Worm (Caenorhabditis elegans) whole organism, L4 larva: ENCODE measurements around the gene mihp-2.

ENCODE experiments used
- dmd-8 ChIP-seq: fragments of 200-800 bp; sonication (Bioruptor generic); IDR thresholded peaks from 2 replicates; pipeline ENCODE4 v1.3.6; 2022; ENCODE audit warnings: missing genetic modification characterization, missing compliant biosample characterization
- egl-27 ChIP-seq: sonication (generic microtip); optimal IDR thresholded peaks from 3 replicates; lab custom pipeline; 2017; ENCODE audit warnings: missing biosample characterization, missing genetic modification reagents, missing genetic modification characterization
- fkh-10 ChIP-seq: fragments of 150-350 bp; optimal IDR thresholded peaks from 2 replicates; lab custom pipeline; 2014; ENCODE audit warnings: missing biosample characterization, missing genetic modification reagents, missing genetic modification characterization
- gei-8 ChIP-seq: fragments of 200-800 bp; sonication (Bioruptor generic); optimal IDR thresholded peaks from 2 replicates; lab custom pipeline; 2018; ENCODE audit warnings: mild to moderate bottlenecking, missing genetic modification characterization, missing compliant biosample characterization
- hlh-30 ChIP-seq: sonication (generic microtip); optimal IDR thresholded peaks from 2 replicates; lab custom pipeline; 2017; ENCODE audit warnings: antibody characterized with exemption, mild to moderate bottlenecking, missing genetic modification characterization, missing compliant biosample characterization; ENCODE audit not compliant: insufficient read depth
- lin-13 ChIP-seq: fragments of 150-350 bp; optimal IDR thresholded peaks from 2 replicates; lab custom pipeline; 2014; ENCODE audit warnings: missing biosample characterization, missing genetic modification reagents, missing genetic modification characterization
- lsy-2 ChIP-seq, 2 experiments: fragments of 150-350 bp in 1 of 2; sonication (generic microtip) in 1 of 2; optimal IDR thresholded peaks; 2 replicates each; lab custom pipeline; 2014 to 2017; ENCODE audit warnings: missing biosample characterization in 2 of 2, missing genetic modification characterization in 2 of 2
- mep-1 ChIP-seq: fragments of 150-350 bp; sonication (generic microtip); optimal IDR thresholded peaks from 3 replicates; lab custom pipeline; 2014; ENCODE audit warnings: missing biosample characterization, missing genetic modification characterization
- pqm-1 ChIP-seq: sonication (generic microtip); optimal IDR thresholded peaks from 2 replicates; lab custom pipeline; 2017; ENCODE audit warnings: missing biosample characterization, missing genetic modification characterization

- TF ChIP-seq egl-27 (tag; lab: Kevin White, UChicago) (no peak), dmd-8 (no peak), mep-1 (tag; lab: Kevin White, UChicago) (no peak), pqm-1 (no peak), lsy-2 (tag; optimal IDR thresholded peaks at IDR 0.05; lab: Kevin White, UChicago) (no peak), gei-8 (GFP tag; lab: Kevin White, UChicago) (no peak), fkh-10 (GFP tag; lab: Kevin White, UChicago) (no peak), hlh-30 (tag; lab: Kevin White, UChicago) (no peak), lin-13 (GFP tag; lab: Kevin White, UChicago) (no peak)
These were observed 3.9 kb downstream of the mihp-2 start for ce11 chrV:18907519-18907918.
